ENCODE assay signal across 4 fruit fly cellular contexts in genomic region chr2L:18681903-18682302, dm6.
TF ChIP-seq lines count a peak whose summit lies in the region.

Gene tos, minus strand, starts transcription at chr2L:18682075.

- no peak for TF ChIP-seq CTCF in whole organism, embryonic (GFP tag; optimal IDR thresholded peaks at IDR 0.05; lab: Kevin White, UChicago)

TF ChIP-seq in whole organism, adult, 20 proteins besides CTCF, POLR2A, EP300 and RAD21:
- TF ChIP-seq Mnt (GFP tag; optimal IDR thresholded peaks at IDR 0.05; lab: Kevin White, UChicago) (no peak), bab1 (GFP tag; optimal IDR thresholded peaks at IDR 0.05; lab: Kevin White, UChicago) (peak; percentile 9), tj (GFP tag; optimal IDR thresholded peaks at IDR 0.05; lab: Kevin White, UChicago) (no peak), toe (GFP tag; optimal IDR thresholded peaks at IDR 0.05; lab: Kevin White, UChicago) (no peak), Hr96 (GFP tag; optimal IDR thresholded peaks at IDR 0.05; lab: Kevin White, UChicago) (no peak), CG7101 (tag; optimal IDR thresholded peaks at IDR 0.05; lab: Kevin White, UChicago) (peak; percentile 33), CG1620 (GFP tag; optimal IDR thresholded peaks at IDR 0.05; lab: Kevin White, UChicago) (peak; percentile 7), CG5204 (GFP tag; optimal IDR thresholded peaks at IDR 0.05; lab: Kevin White, UChicago) (no peak), CG14711 (tag; optimal IDR thresholded peaks at IDR 0.05; lab: Kevin White, UChicago) (no peak), cnc (optimal IDR thresholded peaks at IDR 0.05; lab: Kevin White, UChicago) (no peak), kay (GFP tag; lab: Kevin White, UChicago; ENCODE audit: borderline replicate concordance) (peak; percentile 24), CG11617 (GFP tag; optimal IDR thresholded peaks at IDR 0.05; lab: Kevin White, UChicago) (no peak), Crg-1 (GFP tag; optimal IDR thresholded peaks at IDR 0.05; lab: Kevin White, UChicago) (peak; percentile 12), ovo (GFP tag; optimal IDR thresholded peaks at IDR 0.05; lab: Kevin White, UChicago) (no peak)

TF ChIP-seq in whole organism, embryonic, 481 proteins besides CTCF, POLR2A, EP300 and RAD21 (continues in another document):
- TF ChIP-seq nmo (GFP tag; optimal IDR thresholded peaks at IDR 0.05; lab: Kevin White, UChicago) (peak; percentile 24), pzg (GFP tag; optimal IDR thresholded peaks at IDR 0.05; lab: Kevin White, UChicago) (peak; percentile 78), HmgZ (tag; optimal IDR thresholded peaks at IDR 0.05; lab: Kevin White, UChicago) (peak; percentile 38), CG4617 (GFP tag; optimal IDR thresholded peaks at IDR 0.05; lab: Kevin White, UChicago; ENCODE audit: borderline replicate concordance) (peak; percentile 53), crp (GFP tag; optimal IDR thresholded peaks at IDR 0.05; lab: Kevin White, UChicago) (peak in 1 of 2 experiments; percentile 78), CG9215 (GFP tag; IDR thresholded peaks at IDR 0.05; lab: Robert Waterston, UW) (no peak), Med (GFP tag; lab: Kevin White, UChicago) (peak; percentile 55), MBD-R2 (GFP tag; IDR thresholded peaks at IDR 0.05; lab: Robert Waterston, UW) (peak; percentile 82), CG10267 (tag; optimal IDR thresholded peaks at IDR 0.05; lab: Kevin White, UChicago) (peak; percentile 94), CG9932 (GFP tag; IDR thresholded peaks at IDR 0.05; lab: Robert Waterston, UW) (0 out of 2 replicates have a peak, but pooled peaks have one; percentile 8), Bdp1 (GFP tag; optimal IDR thresholded peaks at IDR 0.05; lab: Kevin White, UChicago) (peak; percentile 2), corto (GFP tag; optimal IDR thresholded peaks at IDR 0.05; lab: Kevin White, UChicago) (no peak), Dip3 (GFP tag; optimal IDR thresholded peaks at IDR 0.05; lab: Kevin White, UChicago) (no peak), MESR4 (GFP tag; optimal IDR thresholded peaks at IDR 0.05; lab: Kevin White, UChicago) (peak; percentile 21), CG18599 (GFP tag; optimal IDR thresholded peaks at IDR 0.05; lab: Kevin White, UChicago) (no peak), BEAF-32 (GFP tag; optimal IDR thresholded peaks at IDR 0.05; lab: Kevin White, UChicago) (peak; percentile 23), Neu2 (GFP tag; optimal IDR thresholded peaks at IDR 0.05; lab: Kevin White, UChicago; ENCODE audit: borderline replicate concordance) (no peak), eve (GFP tag; optimal IDR thresholded peaks at IDR 0.05; lab: Kevin White, UChicago) (no peak), Lhr (GFP tag; optimal IDR thresholded peaks at IDR 0.05; lab: Kevin White, UChicago) (peak; percentile 44), grau (tag; optimal IDR thresholded peaks at IDR 0.05; lab: Kevin White, UChicago) (no peak), oc (tag; optimal IDR thresholded peaks at IDR 0.05; lab: Kevin White, UChicago) (no peak), Poxn (GFP tag; IDR thresholded peaks at IDR 0.05; lab: Robert Waterston, UW) (no peak), CG2116 (GFP tag; optimal IDR thresholded peaks at IDR 0.05; lab: Kevin White, UChicago) (peak; percentile 40), E2f2 (GFP tag; IDR thresholded peaks at IDR 0.05; lab: Robert Waterston, UW) (peak; percentile 93), gfzf (GFP tag; optimal IDR thresholded peaks at IDR 0.05; lab: Kevin White, UChicago) (peak; percentile 77), E2f1 (GFP tag; IDR thresholded peaks at IDR 0.05; lab: Robert Waterston, UW) (peak; percentile 23; the same call in 1 of the 2 replicates)

TF ChIP-seq in whole organism, prepupa, 60 proteins besides CTCF, POLR2A, EP300 and RAD21:
- TF ChIP-seq esn (GFP tag; optimal IDR thresholded peaks at IDR 0.05; lab: Kevin White, UChicago) (peak; percentile 32), dsx (GFP tag; optimal IDR thresholded peaks at IDR 0.05; lab: Kevin White, UChicago; ENCODE audit: poor library complexity, severe bottlenecking) (no peak)
TF ChIP-seq in whole organism, prepupa: peak in this region for 1.

TF ChIP-seq in whole organism, wandering third instar larva, 38 proteins besides CTCF, POLR2A, EP300 and RAD21:
- TF ChIP-seq Rel (GFP tag; optimal IDR thresholded peaks at IDR 0.05; lab: Kevin White, UChicago) = no peak
- peak; percentile 7 for TF ChIP-seq Rel (tag; optimal IDR thresholded peaks at IDR 0.05; lab: Kevin White, UChicago)
- peak; percentile 14 for TF ChIP-seq Myc (optimal IDR thresholded peaks at IDR 0.05; lab: Kevin White, UChicago)
- no peak for TF ChIP-seq HLH106 (tag; optimal IDR thresholded peaks at IDR 0.05; lab: Kevin White, UChicago)
